Worm (Caenorhabditis elegans) whole organism, L4 larva: ENCODE results near the gene hpx-2.

Experiments used
- lin-1 ChIP-seq: fragments of 200-800 bp; sonication (Bioruptor generic); IDR thresholded peaks from 2 replicates; pipeline ENCODE4 v1.3.6; 2022; ENCODE audit warnings: missing genetic modification reagents, missing genetic modification characterization, missing compliant biosample characterization
- mep-1 ChIP-seq: fragments of 150-350 bp; sonication (generic microtip); optimal IDR thresholded peaks from 3 replicates; lab custom pipeline; 2014; ENCODE audit warnings: missing biosample characterization, missing genetic modification characterization
- pqm-1 ChIP-seq: sonication (generic microtip); optimal IDR thresholded peaks from 2 replicates; lab custom pipeline; 2017; ENCODE audit warnings: missing biosample characterization, missing genetic modification characterization
- snpc-4 ChIP-seq: fragments of 150-350 bp; optimal IDR thresholded peaks from 2 replicates; lab custom pipeline; 2014; ENCODE audit warnings: missing biosample characterization, missing genetic modification characterization

DNA sequence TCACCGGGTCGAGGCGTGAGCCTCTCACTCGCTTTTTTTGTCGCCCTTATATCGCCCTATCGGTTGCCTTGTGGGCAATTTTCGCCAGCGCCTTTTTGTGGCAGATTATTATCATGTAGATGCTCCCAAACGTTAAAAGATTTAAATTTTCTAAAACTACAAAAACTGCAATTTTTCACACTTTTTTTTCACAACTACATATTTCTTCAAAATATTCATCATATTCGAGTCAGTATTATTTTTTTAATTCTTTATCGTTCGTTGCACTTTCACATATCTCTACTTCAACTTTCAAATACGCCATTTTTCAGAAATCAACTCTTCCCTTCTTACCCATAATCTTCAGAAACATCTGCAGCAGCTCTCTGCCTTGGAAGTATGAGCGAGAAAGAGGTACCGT is 37.3 kb upstream of the hpx-2 start, which contains the start of gene ceh-24:
- TF ChIP-seq mep-1 (tag; lab: Kevin White, UChicago) = no peak
- no peak for TF ChIP-seq lin-1 (GFP tag; lab: Robert Waterston, UW)
- no peak for TF ChIP-seq snpc-4 (tag; lab: Kevin White, UChicago)
- no peak for TF ChIP-seq pqm-1 (tag; lab: Kevin White, UChicago)
